Worm (Caenorhabditis elegans): Measurements from ENCODE around the gene C13A2.4.
"Not testable (repeated sequence)": the region's sequence is repeated elsewhere in the genome, so short reads cannot be mapped to it uniquely, and the experiment has no call there.

The C13A2.4 gene

DNA sequence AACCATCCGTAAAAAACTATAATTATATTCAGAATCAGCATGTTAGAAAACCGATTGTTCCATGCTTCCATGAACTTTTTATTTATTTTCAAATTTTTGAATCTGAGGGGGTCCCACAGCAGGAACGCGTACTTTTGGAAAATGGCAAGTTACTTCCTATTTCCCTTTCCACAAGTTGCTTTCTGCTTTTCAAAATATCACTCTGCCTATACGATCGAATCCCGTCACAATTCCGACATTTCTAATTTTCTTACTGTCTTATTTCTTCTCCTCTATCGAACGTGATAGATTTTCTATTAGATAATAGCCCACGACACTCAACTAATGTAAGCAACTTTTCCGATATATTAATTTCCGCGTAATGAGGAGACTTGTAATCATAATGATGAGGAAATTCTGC lies 3.7 kb upstream of the C13A2.4 start, which contains the start of gene C13A2.5:
TSS of gene C13A2.5 (plus strand) at position 301 of the 400 bp plus-strand sequence.
- TF ChIP-seq ceh-36 (tag; optimal IDR thresholded peaks at IDR 0.05) (no peak), flt-1 (GFP tag; IDR thresholded peaks at IDR 0.05) (no peak), tbx-37 (GFP tag; conservative IDR thresholded peaks at IDR 0.05) (no peak), aly-1 (tag; optimal IDR thresholded peaks at IDR 0.05) (no peak), F13C5.2 (tag; optimal IDR thresholded peaks at IDR 0.05) (no peak), hmbx-1 (tag; optimal IDR thresholded peaks at IDR 0.05) (no peak)

- TF ChIP-seq aly-1 (tag; optimal IDR thresholded peaks at IDR 0.05) (no peak), flt-1 (GFP tag; IDR thresholded peaks at IDR 0.05) (no peak), F13C5.2 (tag; optimal IDR thresholded peaks at IDR 0.05) (no peak), hmg-4 (GFP tag; optimal IDR thresholded peaks at IDR 0.05) (no peak), ceh-36 (tag; optimal IDR thresholded peaks at IDR 0.05) (no peak), hnd-1 (tag; optimal IDR thresholded peaks at IDR 0.05) (no peak), ets-7 (tag; optimal IDR thresholded peaks at IDR 0.05) (no peak), hmbx-1 (tag; optimal IDR thresholded peaks at IDR 0.05) (no peak), ama-1 (optimal IDR thresholded peaks at IDR 0.05) (no peak), tbx-37 (GFP tag; conservative IDR thresholded peaks at IDR 0.05) (no peak), tbx-11 (GFP tag; IDR thresholded peaks at IDR 0.05) (no peak), tra-4 (tag; optimal IDR thresholded peaks at IDR 0.05) (no peak), ceh-13 (GFP tag; optimal IDR thresholded peaks at IDR 0.05) (no peak), sea-1 (GFP tag; conservative IDR thresholded peaks at IDR 0.05) (no peak)
Observed at ce11 chrV:7282037-7282436, 2.8 kb downstream of the C13A2.4 start, which contains the start of gene C13A2.3. Gene C13A2.3 (plus strand): TSS chrV:7282337.

DNA sequence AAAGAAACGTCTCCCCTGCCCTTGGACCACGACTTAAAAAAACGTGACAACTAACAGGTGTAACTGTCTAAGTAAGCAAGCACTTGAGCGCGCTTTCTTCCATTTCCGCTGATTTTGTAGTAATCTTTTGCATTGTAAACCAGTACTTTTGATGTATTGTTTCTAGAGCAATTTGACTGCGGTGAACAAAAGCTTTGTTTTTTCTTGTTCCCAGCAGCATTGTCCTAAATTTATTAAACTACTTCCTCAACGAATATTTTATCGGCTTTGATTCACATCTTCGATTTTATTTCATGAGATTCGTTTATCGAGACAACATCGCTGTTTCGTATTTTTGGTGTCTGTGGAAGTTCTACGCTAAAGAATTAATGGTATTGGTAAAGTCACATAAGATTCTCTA lies 9.5 kb downstream of the C13A2.4 start, which contains the start of gene C13A2.1:
TSS of gene C13A2.1 (plus strand) at position 301 of the 400 bp plus-strand sequence.
- TF ChIP-seq B0310.2 (tag; optimal IDR thresholded peaks at IDR 0.05): no peak
- no peak for TF ChIP-seq tra-4 (tag; optimal IDR thresholded peaks at IDR 0.05)
- TF ChIP-seq hmg-4 (GFP tag; optimal IDR thresholded peaks at IDR 0.05): no peak
- no peak for TF ChIP-seq flt-1 (GFP tag; IDR thresholded peaks at IDR 0.05)
- no peak for TF ChIP-seq scrt-1 (GFP tag; IDR thresholded peaks at IDR 0.05)
- TF ChIP-seq sea-1 (GFP tag; conservative IDR thresholded peaks at IDR 0.05): no peak
- TF ChIP-seq tbx-11 (GFP tag; IDR thresholded peaks at IDR 0.05): no peak
- TF ChIP-seq ama-1 (optimal IDR thresholded peaks at IDR 0.05): no peak

ce11 chrV:7295270-7295669 lies 16.1 kb downstream of the C13A2.4 start, which contains the start of gene F07G11.4:
Gene F07G11.4 (minus strand): TSS chrV:7295370.
- TF ChIP-seq tbx-11 (GFP tag; IDR thresholded peaks at IDR 0.05) (no peak), scrt-1 (GFP tag; IDR thresholded peaks at IDR 0.05) (no peak), ama-1 (optimal IDR thresholded peaks at IDR 0.05) (no peak), tbx-37 (GFP tag; conservative IDR thresholded peaks at IDR 0.05) (no peak), ceh-36 (tag; optimal IDR thresholded peaks at IDR 0.05) (no peak), sea-1 (GFP tag; conservative IDR thresholded peaks at IDR 0.05) (no peak)

DNA sequence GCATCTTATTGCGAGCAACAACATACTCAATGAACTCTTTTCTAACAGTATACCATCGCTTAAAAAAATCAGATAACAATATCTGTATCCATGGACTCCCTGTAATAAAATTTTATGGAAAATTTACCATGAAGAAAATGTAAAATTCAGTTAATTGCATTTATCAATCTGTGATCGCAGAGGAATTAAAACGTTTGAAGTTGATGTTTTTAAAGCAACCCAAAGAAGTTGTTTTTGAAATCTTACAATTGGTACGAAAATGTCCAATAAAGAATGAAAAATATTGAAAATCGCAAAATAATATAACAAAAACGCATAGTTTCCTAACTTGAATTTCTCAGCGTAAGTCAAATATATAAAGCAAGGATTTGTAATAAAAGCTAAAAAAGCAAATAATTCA lies 18.1 kb downstream of the C13A2.4 start, which contains the start of gene srj-32:
TSS of gene srj-32 (minus strand) at position 101 of the 400 bp plus-strand sequence.
- TF ChIP-seq sea-1 (GFP tag; conservative IDR thresholded peaks at IDR 0.05) (no peak), hmbx-1 (tag; optimal IDR thresholded peaks at IDR 0.05) (no peak), aly-1 (tag; optimal IDR thresholded peaks at IDR 0.05) (no peak), ama-1 (optimal IDR thresholded peaks at IDR 0.05) (no peak)

DNA sequence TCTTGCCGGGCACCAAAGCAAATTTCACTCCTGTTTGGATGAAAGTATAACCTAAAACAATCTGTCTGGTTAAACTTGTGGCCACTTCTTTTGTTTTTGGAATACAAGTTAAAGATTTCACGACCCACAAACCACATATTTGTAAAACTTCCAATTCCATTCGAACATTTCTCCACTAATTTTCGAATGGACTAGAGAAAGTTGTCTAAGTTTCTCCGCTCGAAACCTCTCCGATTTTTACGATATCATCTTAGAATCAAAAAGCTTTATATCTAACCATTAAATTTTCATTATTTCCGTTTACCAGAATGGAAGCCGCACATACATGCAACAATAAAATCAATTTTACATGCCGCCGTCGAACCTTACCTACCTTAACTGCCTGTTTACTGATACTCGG lies 19.3 kb downstream of the C13A2.4 start, which contains the start of gene F07G11.3:
TSS of gene F07G11.3 (plus strand) at position 301 of the 400 bp plus-strand sequence.
- TF ChIP-seq tbx-11 (GFP tag; IDR thresholded peaks at IDR 0.05) (no peak), flt-1 (GFP tag; IDR thresholded peaks at IDR 0.05) (no peak), scrt-1 (GFP tag; IDR thresholded peaks at IDR 0.05) (no peak), F13C5.2 (tag; optimal IDR thresholded peaks at IDR 0.05) (no peak), ama-1 (optimal IDR thresholded peaks at IDR 0.05) (no peak), aly-1 (tag; optimal IDR thresholded peaks at IDR 0.05) (no peak), B0310.2 (tag; optimal IDR thresholded peaks at IDR 0.05) (no peak), hnd-1 (tag; optimal IDR thresholded peaks at IDR 0.05) (no peak), tbx-37 (GFP tag; conservative IDR thresholded peaks at IDR 0.05) (no peak), hmbx-1 (tag; optimal IDR thresholded peaks at IDR 0.05) (no peak), ceh-36 (tag; optimal IDR thresholded peaks at IDR 0.05) (no peak), ceh-13 (GFP tag; optimal IDR thresholded peaks at IDR 0.05) (no peak), hmg-4 (GFP tag; optimal IDR thresholded peaks at IDR 0.05) (no peak), pes-1 (GFP tag; IDR thresholded peaks at IDR 0.05) (no peak), ets-7 (tag; optimal IDR thresholded peaks at IDR 0.05) (no peak), tra-4 (tag; optimal IDR thresholded peaks at IDR 0.05) (no peak)

DNA sequence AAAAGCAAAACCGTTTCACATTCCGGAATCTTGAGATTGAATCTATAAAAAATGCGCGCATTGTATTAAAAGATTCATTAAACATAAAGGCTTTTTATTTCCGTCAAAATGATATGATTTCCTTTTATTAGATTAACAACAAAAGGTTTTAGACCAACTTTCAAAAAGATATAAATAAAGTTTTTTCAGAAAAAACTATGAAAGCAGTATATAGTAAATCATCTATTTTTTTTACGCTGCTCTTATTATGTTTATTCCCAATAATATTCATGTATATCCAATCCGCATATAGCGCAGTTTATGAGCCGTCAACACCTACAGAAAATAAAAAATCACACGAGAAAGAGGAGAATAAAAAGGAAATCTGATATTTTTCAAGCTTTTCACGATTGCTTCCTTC lies 25.3 kb downstream of the C13A2.4 start, which contains the start of gene F07G11.2:
TSS of gene F07G11.2 (plus strand) at position 301 of the 400 bp plus-strand sequence.
- not testable (repeated sequence) for TF ChIP-seq ceh-36 (tag; optimal IDR thresholded peaks at IDR 0.05); flt-1 (GFP tag; IDR thresholded peaks at IDR 0.05); pes-1 (GFP tag; IDR thresholded peaks at IDR 0.05)

- TF ChIP-seq hmg-4 (GFP tag; optimal IDR thresholded peaks at IDR 0.05) (no peak), ets-7 (tag; optimal IDR thresholded peaks at IDR 0.05) (no peak), B0310.2 (tag; optimal IDR thresholded peaks at IDR 0.05) (no peak), scrt-1 (GFP tag; IDR thresholded peaks at IDR 0.05) (no peak), ama-1 (optimal IDR thresholded peaks at IDR 0.05) (no peak), tra-4 (tag; optimal IDR thresholded peaks at IDR 0.05) (no peak)
Observed at ce11 chrV:7307089-7307488, 27.9 kb downstream of the C13A2.4 start, which contains the start of gene F07G11.1. Gene F07G11.1 (plus strand): TSS chrV:7307389.

Measured in whole organism, early embryonic.